Worm (Caenorhabditis elegans) whole organism, young adult: Measurements from ENCODE around the gene D2096.5.
A peak's percentile ranks its signal among the peaks of the same experiment; 100 is the strongest.

ENCODE experiments used
- B0261.1 ChIP-seq: sonication (generic microtip); optimal IDR thresholded peaks from 2 replicates; lab custom pipeline; 2016; ENCODE audit warnings: mild to moderate bottlenecking, missing genetic modification characterization, moderate library complexity, missing compliant biosample characterization
- C17E4.6 ChIP-seq: fragments of 200-800 bp; sonication (Bioruptor generic); IDR thresholded peaks from 2 replicates; pipeline ENCODE4 v1.3.6; 2022; ENCODE audit warnings: missing genetic modification reagents, missing genetic modification characterization, missing compliant biosample characterization
- F10E7.11 ChIP-seq: sonication (generic microtip); optimal IDR thresholded peaks from 2 replicates; lab custom pipeline; 2017; ENCODE audit warnings: mild to moderate bottlenecking, missing genetic modification characterization, moderate library complexity, missing compliant biosample characterization
- F57C9.4 ChIP-seq: sonication (generic microtip); optimal IDR thresholded peaks from 2 replicates; lab custom pipeline; 2017; ENCODE audit warnings: mild to moderate bottlenecking, missing genetic modification characterization, missing compliant biosample characterization
- T07F8.4 ChIP-seq: sonication (generic microtip); optimal IDR thresholded peaks from 2 replicates; lab custom pipeline; 2016; ENCODE audit warnings: mild to moderate bottlenecking, missing genetic modification characterization, moderate library complexity, missing compliant biosample characterization
- Y53F4B.3 ChIP-seq: fragments of 200-800 bp; sonication (Bioruptor generic); IDR thresholded peaks from 2 replicates; pipeline ENCODE4 v1.3.6; 2022; ENCODE audit warnings: missing genetic modification reagents, missing genetic modification characterization, missing compliant biosample characterization
- Y95B8A.8 ChIP-seq: fragments of 200-800 bp; sonication (Bioruptor generic); IDR thresholded peaks from 2 replicates; pipeline ENCODE4 v1.3.6; 2022; ENCODE audit warnings: missing genetic modification reagents, missing genetic modification characterization, missing compliant biosample characterization
- ZK185.1 ChIP-seq: sonication (generic microtip); optimal IDR thresholded peaks from 2 replicates; lab custom pipeline; 2016; ENCODE audit warnings: mild to moderate bottlenecking, missing genetic modification characterization, missing compliant biosample characterization; ENCODE audit not compliant: poor library complexity, severe bottlenecking
- athp-1 ChIP-seq: sonication (generic microtip); optimal IDR thresholded peaks from 2 replicates; lab custom pipeline; 2017; ENCODE audit warnings: mild to moderate bottlenecking, missing genetic modification characterization, missing compliant biosample characterization
- bed-1 ChIP-seq: fragments of 200-800 bp; sonication (Bioruptor generic); IDR thresholded peaks from 2 replicates; pipeline ENCODE4 v1.3.6; 2022; ENCODE audit warnings: missing genetic modification reagents, missing genetic modification characterization, missing compliant biosample characterization
- cebp-1 ChIP-seq, 2 experiments: fragments of 200-800 bp in 1 of 2; sonication (Bioruptor generic) in 1 of 2; sonication (generic microtip) in 1 of 2; IDR thresholded peaks in 1 of 2; optimal IDR thresholded peaks in 1 of 2; 2 replicates each; pipeline versions ENCODE4 v1.3.6 to Lab custom; 2017 to 2022; ENCODE audit warnings: missing compliant biosample characterization in 2 of 2, missing genetic modification characterization in 2 of 2, mild to moderate bottlenecking in 1 of 2, missing genetic modification reagents in 1 of 2, moderate library complexity in 1 of 2
- ceh-100 ChIP-seq: fragments of 200-800 bp; sonication (Bioruptor generic); IDR thresholded peaks from 2 replicates; pipeline ENCODE4 v1.3.6; 2022; ENCODE audit warnings: missing genetic modification reagents, missing genetic modification characterization, missing compliant biosample characterization
- ceh-58 ChIP-seq: fragments of 200-800 bp; sonication (Bioruptor generic); IDR thresholded peaks from 2 replicates; pipeline ENCODE4 v1.3.6; 2022; ENCODE audit warnings: missing genetic modification characterization, missing compliant biosample characterization
- ceh-79 ChIP-seq: sonication (generic microtip); optimal IDR thresholded peaks from 2 replicates; lab custom pipeline; 2017; ENCODE audit warnings: mild to moderate bottlenecking, missing genetic modification characterization, missing compliant biosample characterization
- ceh-91 ChIP-seq: fragments of 200-800 bp; sonication (Bioruptor generic); IDR thresholded peaks from 2 replicates; pipeline ENCODE4 v1.3.6; 2022; ENCODE audit warnings: missing genetic modification reagents, missing genetic modification characterization, missing compliant biosample characterization
- chd-7 ChIP-seq: sonication (generic microtip); optimal IDR thresholded peaks from 2 replicates; lab custom pipeline; 2016; ENCODE audit warnings: mild to moderate bottlenecking, missing genetic modification characterization, moderate library complexity, missing compliant biosample characterization
- dox-1 ChIP-seq: fragments of 200-800 bp; sonication (Bioruptor generic); IDR thresholded peaks from 2 replicates; pipeline ENCODE4 v1.3.6; 2022; ENCODE audit warnings: missing genetic modification reagents, missing genetic modification characterization, missing compliant biosample characterization
- dpl-1 ChIP-seq: fragments of 150-350 bp; optimal IDR thresholded peaks from 2 replicates; lab custom pipeline; 2014; ENCODE audit warnings: missing biosample characterization, missing genetic modification reagents, missing genetic modification characterization
- egl-18 ChIP-seq: fragments of 200-800 bp; sonication (Bioruptor generic); IDR thresholded peaks from 2 replicates; pipeline ENCODE4 v1.3.6; 2022; ENCODE audit warnings: missing genetic modification reagents, missing genetic modification characterization, missing compliant biosample characterization
- hmg-1.2 ChIP-seq: fragments of 200-800 bp; sonication (Bioruptor generic); IDR thresholded peaks from 2 replicates; pipeline ENCODE4 v1.3.6; 2022; ENCODE audit warnings: missing genetic modification reagents, missing genetic modification characterization, missing compliant biosample characterization
- lag-1 ChIP-seq: fragments of 200-800 bp; sonication (Bioruptor generic); IDR thresholded peaks from 2 replicates; pipeline ENCODE4 v1.3.6; 2022; ENCODE audit warnings: missing genetic modification reagents, missing genetic modification characterization, missing compliant biosample characterization
- lin-26 ChIP-seq: fragments of 200-800 bp; sonication (Bioruptor generic); IDR thresholded peaks from 2 replicates; pipeline ENCODE4 v1.3.6; 2022; ENCODE audit warnings: missing genetic modification reagents, missing genetic modification characterization, missing compliant biosample characterization
- lir-1 ChIP-seq: fragments of 200-800 bp; sonication (Bioruptor generic); conservative IDR thresholded peaks from 2 replicates; pipeline ENCODE4 v1.3.6; 2022; ENCODE audit warnings: missing genetic modification reagents, missing genetic modification characterization, missing compliant biosample characterization
- lsl-1 ChIP-seq: fragments of 200-800 bp; sonication (Bioruptor generic); optimal IDR thresholded peaks from 2 replicates; lab custom pipeline; 2018; ENCODE audit warnings: mild to moderate bottlenecking, missing genetic modification characterization, moderate library complexity, missing compliant biosample characterization
- madf-10 ChIP-seq: sonication (generic microtip); optimal IDR thresholded peaks from 2 replicates; lab custom pipeline; 2016; ENCODE audit warnings: mild to moderate bottlenecking, missing genetic modification characterization, missing compliant biosample characterization
- mel-28 ChIP-seq: sonication (generic microtip); optimal IDR thresholded peaks from 2 replicates; lab custom pipeline; 2016; ENCODE audit warnings: borderline replicate concordance, mild to moderate bottlenecking, missing genetic modification characterization, missing compliant biosample characterization
- mes-4 ChIP-seq: sonication (generic microtip); optimal IDR thresholded peaks from 2 replicates; lab custom pipeline; 2016; ENCODE audit warnings: missing genotype, missing genetic modification characterization, missing compliant biosample characterization
- nfya-1 ChIP-seq: sonication (generic microtip); optimal IDR thresholded peaks from 2 replicates; lab custom pipeline; 2017; ENCODE audit warnings: antibody characterized with exemption, missing compliant biosample characterization, missing genetic modification characterization, borderline replicate concordance; ENCODE audit not compliant: insufficient read depth
- nfya-2 ChIP-seq: fragments of 200-800 bp; sonication (Bioruptor generic); IDR thresholded peaks from 2 replicates; pipeline ENCODE4 v1.3.6; 2022; ENCODE audit warnings: missing genetic modification reagents, missing genetic modification characterization, missing compliant biosample characterization
- nhr-120 ChIP-seq: fragments of 200-800 bp; sonication (Bioruptor generic); IDR thresholded peaks from 2 replicates; pipeline ENCODE4 v1.3.6; 2022; ENCODE audit warnings: missing genetic modification characterization, missing compliant biosample characterization
- nhr-179 ChIP-seq: sonication (generic microtip); optimal IDR thresholded peaks from 2 replicates; lab custom pipeline; 2016; ENCODE audit warnings: mild to moderate bottlenecking, missing genetic modification characterization, missing compliant biosample characterization
- nhr-27 ChIP-seq: fragments of 200-800 bp; sonication (Bioruptor generic); optimal IDR thresholded peaks from 2 replicates; lab custom pipeline; 2018; ENCODE audit warnings: mild to moderate bottlenecking, missing genetic modification characterization, moderate library complexity, missing compliant biosample characterization
- nhr-90 ChIP-seq: sonication (generic microtip); optimal IDR thresholded peaks from 2 replicates; lab custom pipeline; 2016; ENCODE audit warnings: missing genotype, mild to moderate bottlenecking, missing genetic modification characterization, missing compliant biosample characterization
- pbrm-1 ChIP-seq: fragments of 200-800 bp; sonication (Bioruptor generic); IDR thresholded peaks from 2 replicates; pipeline ENCODE4 v1.3.6; 2022; ENCODE audit warnings: missing genetic modification reagents, missing genetic modification characterization, missing compliant biosample characterization
- rec-8 ChIP-seq, 2 experiments: sonication (generic microtip); optimal IDR thresholded peaks; 2 replicates each; lab custom pipeline; 2016; ENCODE audit warnings: mild to moderate bottlenecking in 2 of 2, missing genetic modification characterization in 2 of 2, missing genetic modification reagents in 2 of 2, missing genotype in 2 of 2, missing biosample characterization in 1 of 2, missing compliant biosample characterization in 1 of 2, moderate library complexity in 1 of 2
- repo-1 ChIP-seq: sonication (generic microtip); optimal IDR thresholded peaks from 2 replicates; lab custom pipeline; 2017; ENCODE audit warnings: mild to moderate bottlenecking, missing genetic modification characterization, missing compliant biosample characterization
- snpc-4 ChIP-seq, 5 experiments: fragments of 150-350 bp in 1 of 5; sonication (generic microtip) in 4 of 5; optimal IDR thresholded peaks; 2 replicates each; lab custom pipeline; 2014 to 2018; ENCODE audit warnings: missing genetic modification characterization in 5 of 5, missing biosample characterization in 3 of 5, antibody characterized with exemption in 2 of 5, mild to moderate bottlenecking in 2 of 5, missing compliant biosample characterization in 2 of 5, missing genotype in 2 of 5, moderate library complexity in 2 of 5, missing genetic modification reagents in 1 of 5
- sptf-2 ChIP-seq: fragments of 200-800 bp; sonication (Bioruptor generic); optimal IDR thresholded peaks from 2 replicates; lab custom pipeline; 2018; ENCODE audit warnings: mild to moderate bottlenecking, missing genetic modification characterization, missing compliant biosample characterization
- tlf-1 ChIP-seq: fragments of 200-800 bp; sonication (Bioruptor generic); optimal IDR thresholded peaks from 2 replicates; lab custom pipeline; 2018; ENCODE audit warnings: mild to moderate bottlenecking, missing genetic modification characterization, missing compliant biosample characterization
- unc-62 ChIP-seq: fragments of 150-350 bp; optimal IDR thresholded peaks from 2 replicates; lab custom pipeline; 2014; ENCODE audit warnings: missing biosample characterization, missing genetic modification reagents, missing genetic modification characterization
- xnd-1 ChIP-seq: sonication (generic microtip); optimal IDR thresholded peaks from 2 replicates; lab custom pipeline; 2016; ENCODE audit warnings: missing genotype, missing genetic modification reagents, missing genetic modification characterization, missing compliant biosample characterization
- zfh-2 ChIP-seq: fragments of 200-800 bp; sonication (Bioruptor generic); conservative IDR thresholded peaks from 2 replicates; pipeline ENCODE4 v1.3.6; 2022; ENCODE audit warnings: missing genetic modification reagents, missing genetic modification characterization, missing compliant biosample characterization
- zim-3 ChIP-seq: sonication (generic microtip); optimal IDR thresholded peaks from 2 replicates; lab custom pipeline; 2017; ENCODE audit warnings: mild to moderate bottlenecking, missing genetic modification characterization, moderate library complexity, missing compliant biosample characterization
- ztf-25 ChIP-seq: fragments of 200-800 bp; sonication (Bioruptor generic); IDR thresholded peaks from 2 replicates; pipeline ENCODE4 v1.3.6; 2022; ENCODE audit warnings: missing genetic modification reagents, missing genetic modification characterization, missing compliant biosample characterization
- ztf-26 ChIP-seq: sonication (generic microtip); optimal IDR thresholded peaks from 2 replicates; lab custom pipeline; 2017; ENCODE audit warnings: missing genetic modification characterization, missing compliant biosample characterization

D2096.5 gene

ce11 chrIV:8378280-8378679 lies 18.7 kb upstream of the D2096.5 start:
- TF ChIP-seq nhr-120 (GFP tag; lab: Robert Waterston, UW) = 0 out of 2 replicates have a peak, but pooled peaks have one; percentile 12
- peak; percentile 51; the same call in 1 of the 2 replicates for TF ChIP-seq lin-26 (GFP tag; lab: Robert Waterston, UW)
- TF ChIP-seq ceh-58 = 0 out of 2 replicates have a peak, but pooled peaks have one; percentile 80
- no peak for TF ChIP-seq tlf-1 (GFP tag; lab: Kevin White, UChicago)
- TF ChIP-seq, all 124 proteins: peak for 3

DNA sequence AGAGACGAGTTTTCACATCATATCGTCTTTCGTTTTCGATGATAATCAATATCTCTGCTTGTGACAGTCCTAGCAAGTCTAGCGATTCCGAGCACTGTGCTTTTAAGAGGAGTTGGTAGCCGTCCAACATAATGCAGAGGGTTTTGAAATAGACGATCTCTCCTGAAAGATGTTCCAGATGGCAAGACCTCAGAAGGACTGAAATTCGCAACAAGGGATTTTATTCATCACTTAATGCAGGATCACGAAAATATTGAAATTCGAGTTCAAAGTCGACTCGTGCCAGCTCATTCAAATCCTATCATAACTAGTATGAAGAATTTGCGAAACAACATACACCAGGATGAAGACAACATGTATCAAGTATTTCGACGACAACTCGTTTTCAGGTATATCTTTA lies 17.9 kb upstream of the D2096.5 start, which contains the start of gene D2096.7:
D2096.7 (minus strand) TSS at position 130 of the 400 bp plus-strand sequence.
- TF ChIP-seq Y53F4B.3 (GFP tag; lab: Robert Waterston, UW) = no peak
- TF ChIP-seq zim-3 = peak; percentile 64
- TF ChIP-seq dpl-1 (GFP tag; lab: Kevin White, UChicago) = no peak
- peak; percentile 76 for TF ChIP-seq C17E4.6 (GFP tag; lab: Robert Waterston, UW)
- TF ChIP-seq nhr-27 (tag; lab: Kevin White, UChicago) = peak; percentile 85
- peak; percentile 92 for TF ChIP-seq bed-1 (GFP tag; lab: Robert Waterston, UW)
- TF ChIP-seq pbrm-1 (GFP tag; lab: Robert Waterston, UW) = peak; percentile 87
- peak; percentile 92 for TF ChIP-seq athp-1
- no peak for TF ChIP-seq T07F8.4 (tag; lab: Kevin White, UChicago)
- TF ChIP-seq egl-18 = peak; percentile 51; the same call in 1 of the 2 replicates
- peak; percentile 86 for TF ChIP-seq ceh-79
- no peak for TF ChIP-seq mel-28 (tag; lab: Kevin White, UChicago)
- TF ChIP-seq nfya-1 = no peak
- no peak for TF ChIP-seq zfh-2
- TF ChIP-seq rec-8 (tag; optimal IDR thresholded peaks at IDR 0.05; lab: Kevin White, UChicago) = no peak
- TF ChIP-seq lir-1 (GFP tag; lab: Robert Waterston, UW) = no peak
- TF ChIP-seq F57C9.4 (tag; lab: Kevin White, UChicago) = peak; percentile 72
- peak; percentile 93 for TF ChIP-seq nfya-2
- TF ChIP-seq Y95B8A.8 = peak; percentile 64; the same call in 1 of the 2 replicates
- TF ChIP-seq ceh-91 (GFP tag; lab: Robert Waterston, UW) = no peak
- peak; percentile 83 for TF ChIP-seq chd-7 (tag; lab: Kevin White, UChicago)
- TF ChIP-seq cebp-1 (GFP tag; IDR thresholded peaks at IDR 0.05; lab: Robert Waterston, UW) = 0 out of 2 replicates have a peak, but pooled peaks have one; percentile 19
- peak; percentile 76 for TF ChIP-seq cebp-1 (tag; optimal IDR thresholded peaks at IDR 0.05; lab: Kevin White, UChicago)
- TF ChIP-seq mes-4 (tag; lab: Kevin White, UChicago) = peak; percentile 29
- no peak for TF ChIP-seq sptf-2
- peak; percentile 70 for TF ChIP-seq dox-1 (GFP tag; lab: Robert Waterston, UW)
- peak; percentile 54; the same call in 1 of the 2 replicates for TF ChIP-seq hmg-1.2 (GFP tag; lab: Robert Waterston, UW)
- peak; percentile 35 for TF ChIP-seq B0261.1 (tag; lab: Kevin White, UChicago)
- TF ChIP-seq nhr-90 (tag; lab: Kevin White, UChicago) = peak; percentile 81
- no peak for TF ChIP-seq nhr-179
- no peak for TF ChIP-seq snpc-4 (GFP tag; optimal IDR thresholded peaks at IDR 0.05; lab: Kevin White, UChicago)
- TF ChIP-seq snpc-4 (tag; optimal IDR thresholded peaks at IDR 0.05; lab: Kevin White, UChicago) = peak in 2 of 4 experiments; percentile 67 to 72
- no peak for TF ChIP-seq lag-1 (GFP tag; lab: Robert Waterston, UW)
- peak; percentile 32 for TF ChIP-seq ZK185.1 (tag; lab: Kevin White, UChicago)
- TF ChIP-seq unc-62 = no peak
- TF ChIP-seq ztf-26 (tag; lab: Kevin White, UChicago) = no peak
- peak; percentile 85 for TF ChIP-seq lin-26 (GFP tag; lab: Robert Waterston, UW)
- peak; percentile 61 for TF ChIP-seq xnd-1 (tag; lab: Kevin White, UChicago)
- TF ChIP-seq madf-10 (tag; lab: Kevin White, UChicago) = no peak
- peak; percentile 74 for TF ChIP-seq ceh-100 (GFP tag; lab: Robert Waterston, UW)
- TF ChIP-seq F10E7.11 (tag; lab: Kevin White, UChicago) = peak; percentile 85
- TF ChIP-seq lsl-1 (GFP tag; lab: Kevin White, UChicago) = peak; percentile 64
- TF ChIP-seq ztf-25 (GFP tag; lab: Robert Waterston, UW) = peak; percentile 79; the same call in 1 of the 2 replicates
- peak; percentile 88 for TF ChIP-seq repo-1
